Fruit fly (Drosophila melanogaster) whole organism, adult: ENCODE measurements around the gene wor.

Experiments used
- CG33017 ChIP-seq: fragments of 200-800 bp; sonication (Bioruptor generic); optimal IDR thresholded peaks from 2 replicates; lab custom pipeline; 2018; ENCODE audit warnings: missing biosample characterization, mild to moderate bottlenecking, missing genetic modification characterization, moderate library complexity
- CG5204 ChIP-seq: fragments of 200-800 bp; sonication (Bioruptor generic); optimal IDR thresholded peaks from 2 replicates; lab custom pipeline; 2016; ENCODE audit warnings: missing biosample characterization, missing genetic modification characterization
- CG7045 ChIP-seq: fragments of 200-800 bp; sonication (Bioruptor generic); optimal IDR thresholded peaks from 2 replicates; lab custom pipeline; 2017; ENCODE audit warnings: missing biosample characterization, mild to moderate bottlenecking, missing genetic modification characterization

dm6 chr2L:15432260-15432659 lies 6.9 kb upstream of the wor start:
- no peak for TF ChIP-seq CG5204 (GFP tag; lab: Kevin White, UChicago)
- TF ChIP-seq CG33017 (tag; lab: Kevin White, UChicago), result no peak
- TF ChIP-seq CG7045 (GFP tag; lab: Kevin White, UChicago), result no peak
